Worm (Caenorhabditis elegans) whole organism, L4 larva: ENCODE data around the gene B0280.11.

Source experiments
- F37D6.2 ChIP-seq: sonication (generic microtip); optimal IDR thresholded peaks from 2 replicates; lab custom pipeline; 2016; ENCODE audit warnings: mild to moderate bottlenecking, missing genetic modification characterization, missing compliant biosample characterization
- F49E8.2 ChIP-seq: sonication (generic microtip); optimal IDR thresholded peaks from 2 replicates; lab custom pipeline; 2016; ENCODE audit warnings: missing compliant biosample characterization, mild to moderate bottlenecking, missing genetic modification characterization, borderline replicate concordance
- T20F7.1 ChIP-seq: fragments of 200-800 bp; sonication (Bioruptor generic); optimal IDR thresholded peaks from 2 replicates; lab custom pipeline; 2018; ENCODE audit warnings: mild to moderate bottlenecking, missing genetic modification characterization, missing compliant biosample characterization
- Y5F2A.4 ChIP-seq: fragments of 200-800 bp; sonication (Bioruptor generic); optimal IDR thresholded peaks from 2 replicates; lab custom pipeline; 2018; ENCODE audit warnings: mild to moderate bottlenecking, missing genetic modification characterization, missing compliant biosample characterization
- ZK337.2 ChIP-seq: fragments of 200-800 bp; sonication (Bioruptor generic); IDR thresholded peaks from 2 replicates; pipeline ENCODE4 v1.3.6; 2022; ENCODE audit warnings: missing genetic modification reagents, missing genetic modification characterization, missing compliant biosample characterization
- aha-1 ChIP-seq: fragments of 150-350 bp; peaks from one replicate; lab custom pipeline; 2014; ENCODE audit warnings: missing biosample characterization, missing genetic modification characterization
- arid-1 ChIP-seq: fragments of 200-800 bp; sonication (Bioruptor generic); conservative IDR thresholded peaks from 2 replicates; pipeline ENCODE4 v1.3.6; 2022; ENCODE audit warnings: missing genetic modification reagents, missing genetic modification characterization, missing compliant biosample characterization
- attf-4 ChIP-seq: sonication (generic microtip); optimal IDR thresholded peaks from 3 replicates; lab custom pipeline; 2017; ENCODE audit warnings: missing biosample characterization, missing genetic modification characterization
- ceh-20 ChIP-seq: fragments of 200-800 bp; sonication (Bioruptor generic); IDR thresholded peaks from 2 replicates; pipeline ENCODE4 v1.3.6; 2022; ENCODE audit warnings: missing genetic modification reagents, missing genetic modification characterization, missing compliant biosample characterization
- ceh-44 ChIP-seq: fragments of 200-800 bp; sonication (Bioruptor generic); IDR thresholded peaks from 2 replicates; pipeline ENCODE4 v1.3.6; 2022; ENCODE audit warnings: missing genetic modification reagents, missing genetic modification characterization, missing compliant biosample characterization
- daf-16 ChIP-seq, 3 experiments: sonication (generic microtip); optimal IDR thresholded peaks; 2 replicates each; lab custom pipeline; 2016 to 2017; ENCODE audit warnings: missing genetic modification characterization in 3 of 3, missing genetic modification reagents in 3 of 3, mild to moderate bottlenecking in 2 of 3, missing compliant biosample characterization in 2 of 3, missing biosample characterization in 1 of 3, moderate library complexity in 1 of 3
- daf-8 ChIP-seq: fragments of 200-800 bp; sonication (Bioruptor generic); IDR thresholded peaks from 2 replicates; pipeline ENCODE4 v1.3.6; 2022; ENCODE audit warnings: missing genetic modification characterization, missing compliant biosample characterization
- dmd-9 ChIP-seq: fragments of 200-800 bp; sonication (Bioruptor generic); IDR thresholded peaks from 2 replicates; pipeline ENCODE4 v1.3.6; 2022; ENCODE audit warnings: missing genetic modification reagents, missing genetic modification characterization, missing compliant biosample characterization
- dpl-1 ChIP-seq: fragments of 150-350 bp; optimal IDR thresholded peaks from 2 replicates; lab custom pipeline; 2014; ENCODE audit warnings: missing biosample characterization, missing genetic modification reagents, missing genetic modification characterization
- dve-1 ChIP-seq: sonication (generic microtip); optimal IDR thresholded peaks from 2 replicates; lab custom pipeline; 2017; ENCODE audit warnings: antibody characterized with exemption, mild to moderate bottlenecking, missing genetic modification characterization, missing compliant biosample characterization; ENCODE audit not compliant: insufficient read depth
- fos-1 ChIP-seq: fragments of 150-350 bp; optimal IDR thresholded peaks from 2 replicates; lab custom pipeline; 2014; ENCODE audit warnings: missing biosample characterization, missing genetic modification characterization
- gei-8 ChIP-seq: fragments of 200-800 bp; sonication (Bioruptor generic); optimal IDR thresholded peaks from 2 replicates; lab custom pipeline; 2018; ENCODE audit warnings: mild to moderate bottlenecking, missing genetic modification characterization, missing compliant biosample characterization
- hif-1 ChIP-seq, 2 experiments: sonication (generic microtip); optimal IDR thresholded peaks; 2 replicates each; lab custom pipeline; 2016 to 2017; ENCODE audit warnings: missing compliant biosample characterization in 2 of 2, missing genetic modification characterization in 2 of 2, missing genetic modification reagents in 2 of 2, missing genotype in 2 of 2, mild to moderate bottlenecking in 1 of 2
- hlh-11 ChIP-seq: fragments of 200-800 bp; sonication (Bioruptor generic); optimal IDR thresholded peaks from 2 replicates; lab custom pipeline; 2018; ENCODE audit warnings: mild to moderate bottlenecking, missing genetic modification characterization, missing compliant biosample characterization
- hlh-30 ChIP-seq: sonication (generic microtip); optimal IDR thresholded peaks from 2 replicates; lab custom pipeline; 2017; ENCODE audit warnings: antibody characterized with exemption, mild to moderate bottlenecking, missing genetic modification characterization, missing compliant biosample characterization; ENCODE audit not compliant: insufficient read depth
- jun-1 ChIP-seq: fragments of 150-350 bp; optimal IDR thresholded peaks from 2 replicates; lab custom pipeline; 2014; ENCODE audit warnings: missing biosample characterization, missing genetic modification reagents, missing genetic modification characterization
- lin-1 ChIP-seq: fragments of 200-800 bp; sonication (Bioruptor generic); IDR thresholded peaks from 2 replicates; pipeline ENCODE4 v1.3.6; 2022; ENCODE audit warnings: missing genetic modification reagents, missing genetic modification characterization, missing compliant biosample characterization
- lin-13 ChIP-seq: fragments of 150-350 bp; optimal IDR thresholded peaks from 2 replicates; lab custom pipeline; 2014; ENCODE audit warnings: missing biosample characterization, missing genetic modification reagents, missing genetic modification characterization
- lin-15B ChIP-seq: fragments of 150-350 bp; sonication (generic microtip); optimal IDR thresholded peaks from 3 replicates; lab custom pipeline; 2014; ENCODE audit warnings: missing biosample characterization, missing genetic modification characterization
- lir-3 ChIP-seq: sonication (generic microtip); optimal IDR thresholded peaks from 2 replicates; lab custom pipeline; 2016; ENCODE audit warnings: mild to moderate bottlenecking, missing genetic modification characterization, missing compliant biosample characterization
- lsy-2 ChIP-seq, 2 experiments: fragments of 150-350 bp in 1 of 2; sonication (generic microtip) in 1 of 2; optimal IDR thresholded peaks; 2 replicates each; lab custom pipeline; 2014 to 2017; ENCODE audit warnings: missing biosample characterization in 2 of 2, missing genetic modification characterization in 2 of 2
- mdl-1 ChIP-seq, 2 experiments: fragments of 150-350 bp in 1 of 2; sonication (generic microtip) in 1 of 2; optimal IDR thresholded peaks; 2 replicates each; lab custom pipeline; 2014 to 2017; ENCODE audit warnings: missing biosample characterization in 2 of 2, missing genetic modification characterization in 2 of 2
- mep-1 ChIP-seq: fragments of 150-350 bp; sonication (generic microtip); optimal IDR thresholded peaks from 3 replicates; lab custom pipeline; 2014; ENCODE audit warnings: missing biosample characterization, missing genetic modification characterization
- nhr-10 ChIP-seq: fragments of 150-350 bp; optimal IDR thresholded peaks from 2 replicates; lab custom pipeline; 2014; ENCODE audit warnings: missing biosample characterization, missing genetic modification characterization
- nhr-11 ChIP-seq: fragments of 150-350 bp; optimal IDR thresholded peaks from 2 replicates; lab custom pipeline; 2014; ENCODE audit warnings: missing biosample characterization, missing genetic modification characterization
- nhr-111 ChIP-seq: fragments of 200-800 bp; sonication (Bioruptor generic); optimal IDR thresholded peaks from 2 replicates; lab custom pipeline; 2018; ENCODE audit warnings: mild to moderate bottlenecking, missing genetic modification characterization, missing compliant biosample characterization
- nhr-28 ChIP-seq: fragments of 150-350 bp; optimal IDR thresholded peaks from 2 replicates; lab custom pipeline; 2014; ENCODE audit warnings: missing biosample characterization, missing genetic modification characterization
- nhr-41 ChIP-seq: fragments of 200-800 bp; sonication (Bioruptor generic); IDR thresholded peaks from 2 replicates; pipeline ENCODE4 v1.3.6; 2022; ENCODE audit warnings: missing genetic modification reagents, missing genetic modification characterization, missing compliant biosample characterization
- nhr-48 ChIP-seq: sonication (generic microtip); optimal IDR thresholded peaks from 2 replicates; lab custom pipeline; 2016; ENCODE audit warnings: mild to moderate bottlenecking, missing genetic modification characterization, missing compliant biosample characterization
- nhr-6 ChIP-seq: fragments of 150-350 bp; optimal IDR thresholded peaks from 2 replicates; lab custom pipeline; 2014; ENCODE audit warnings: missing biosample characterization, missing genetic modification characterization
- nhr-76 ChIP-seq: fragments of 150-350 bp; optimal IDR thresholded peaks from 2 replicates; lab custom pipeline; 2014; ENCODE audit warnings: missing biosample characterization, missing genetic modification characterization
- nhr-77 ChIP-seq: fragments of 150-350 bp; optimal IDR thresholded peaks from 2 replicates; lab custom pipeline; 2014; ENCODE audit warnings: missing biosample characterization, missing genetic modification characterization
- pqm-1 ChIP-seq: sonication (generic microtip); optimal IDR thresholded peaks from 2 replicates; lab custom pipeline; 2017; ENCODE audit warnings: missing biosample characterization, missing genetic modification characterization
- rbr-2 ChIP-seq: sonication (generic microtip); optimal IDR thresholded peaks from 2 replicates; lab custom pipeline; 2016; ENCODE audit warnings: missing genotype, missing genetic modification characterization, missing compliant biosample characterization
- snpc-1.2 ChIP-seq: fragments of 200-800 bp; sonication (Bioruptor generic); IDR thresholded peaks from 2 replicates; pipeline ENCODE4 v1.3.6; 2022; ENCODE audit warnings: missing genetic modification reagents, missing genetic modification characterization, missing compliant biosample characterization
- snpc-4 ChIP-seq: fragments of 150-350 bp; optimal IDR thresholded peaks from 2 replicates; lab custom pipeline; 2014; ENCODE audit warnings: missing biosample characterization, missing genetic modification characterization
- spr-1 ChIP-seq: sonication (generic microtip); optimal IDR thresholded peaks from 2 replicates; lab custom pipeline; 2016; ENCODE audit warnings: mild to moderate bottlenecking, missing genetic modification characterization, missing compliant biosample characterization
- spr-3 ChIP-seq: fragments of 200-800 bp; sonication (Bioruptor generic); optimal IDR thresholded peaks from 2 replicates; lab custom pipeline; 2018; ENCODE audit warnings: mild to moderate bottlenecking, missing genetic modification characterization, missing compliant biosample characterization
- unc-62 ChIP-seq, 3 experiments: fragments of 150-350 bp in 1 of 3; sonication (generic microtip); optimal IDR thresholded peaks in 2 of 3; peaks in 1 of 3; 1 replicate in 1 of 3; 2 replicates in 2 of 3; lab custom pipeline; 2014 to 2017; ENCODE audit warnings: missing biosample characterization in 3 of 3, missing genetic modification characterization in 3 of 3, missing genetic modification reagents in 3 of 3, missing genotype in 1 of 3
- zag-1 ChIP-seq: fragments of 150-350 bp; optimal IDR thresholded peaks from 2 replicates; lab custom pipeline; 2014; ENCODE audit warnings: missing biosample characterization, missing genetic modification characterization
- zfp-3 ChIP-seq: fragments of 200-800 bp; sonication (Bioruptor generic); conservative IDR thresholded peaks from 2 replicates; pipeline ENCODE4 v1.3.6; 2022; ENCODE audit warnings: missing genetic modification reagents, missing genetic modification characterization, missing compliant biosample characterization
- zip-2 ChIP-seq: fragments of 150-350 bp; optimal IDR thresholded peaks from 2 replicates; lab custom pipeline; 2014; ENCODE audit warnings: missing biosample characterization, missing genetic modification characterization
- ztf-11 ChIP-seq: fragments of 150-350 bp; optimal IDR thresholded peaks from 2 replicates; lab custom pipeline; 2014; ENCODE audit warnings: missing biosample characterization, missing genetic modification characterization
- ztf-7 ChIP-seq: fragments of 150-350 bp; optimal IDR thresholded peaks from 2 replicates; lab custom pipeline; 2014; ENCODE audit warnings: missing biosample characterization, missing genetic modification characterization

The B0280.11 gene

DNA sequence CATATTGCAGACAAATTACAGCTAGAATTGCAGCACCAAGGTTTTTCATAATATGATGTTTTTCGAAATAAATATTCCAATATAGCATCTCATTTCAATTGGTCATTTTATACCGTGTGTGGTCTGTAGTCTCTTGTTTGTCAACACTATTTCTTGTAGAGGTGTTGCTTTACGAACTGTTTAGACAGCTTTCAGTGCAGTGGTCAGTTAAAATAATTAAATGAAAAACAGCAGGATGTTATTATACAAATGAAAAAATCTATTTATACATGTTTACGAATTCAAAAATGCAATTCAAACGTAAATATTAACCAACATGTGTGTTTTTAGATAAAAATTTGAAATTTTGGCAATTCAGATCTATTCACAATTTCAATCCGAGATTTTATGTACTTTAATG is 26.3 kb downstream of the B0280.11 start, which contains the start of gene B0280.7:
Gene B0280.7, minus strand, starts transcription at position 101 of the 400 bp plus-strand sequence.
- no peak for TF ChIP-seq pqm-1 (tag; lab: Kevin White, UChicago)
- no peak for TF ChIP-seq gei-8
- no peak for TF ChIP-seq attf-4 (tag; lab: Kevin White, UChicago)
- TF ChIP-seq snpc-1.2: no peak
- TF ChIP-seq dmd-9 (GFP tag; lab: Robert Waterston, UW): no peak
- TF ChIP-seq arid-1 (GFP tag; lab: Robert Waterston, UW): no peak
- TF ChIP-seq jun-1 (tag; lab: Kevin White, UChicago): no peak
- no peak for TF ChIP-seq rbr-2 (tag; lab: Kevin White, UChicago)
- TF ChIP-seq snpc-4 (tag; lab: Kevin White, UChicago): no peak

ce11 chrIII:7107965-7108364 is 30.1 kb downstream of the B0280.11 start, which contains the start of gene odd-1:
Gene odd-1, plus strand, starts transcription at chrIII:7108313.
- TF ChIP-seq nhr-48 (no peak), ZK337.2 (GFP tag; lab: Robert Waterston, UW) (no peak), nhr-41 (GFP tag; lab: Robert Waterston, UW) (no peak), hlh-30 (no peak), nhr-28 (tag; lab: Kevin White, UChicago) (peak; percentile 30), daf-16 (GFP tag; optimal IDR thresholded peaks at IDR 0.05; lab: Kevin White, UChicago) (no peak), daf-16 (tag; optimal IDR thresholded peaks at IDR 0.05; lab: Kevin White, UChicago) (peak; percentile 49), hif-1 (tag; optimal IDR thresholded peaks at IDR 0.05; lab: Kevin White, UChicago) (no peak), lin-1 (GFP tag; lab: Robert Waterston, UW) (no peak), F37D6.2 (tag; lab: Kevin White, UChicago) (no peak), T20F7.1 (no peak), spr-3 (GFP tag; lab: Kevin White, UChicago) (no peak), nhr-76 (tag; lab: Kevin White, UChicago) (no peak), nhr-11 (no peak), ceh-20 (GFP tag; lab: Robert Waterston, UW) (no peak), dpl-1 (no peak), lin-15B (no peak), pqm-1 (tag; lab: Kevin White, UChicago) (peak; percentile 77), daf-8 (GFP tag; lab: Robert Waterston, UW) (no peak), nhr-6 (tag; lab: Kevin White, UChicago) (no peak), dmd-9 (GFP tag; lab: Robert Waterston, UW) (no peak), fos-1 (tag; lab: Kevin White, UChicago) (no peak), Y5F2A.4 (no peak), lsy-2 (tag; optimal IDR thresholded peaks at IDR 0.05; lab: Kevin White, UChicago) (no peak), ztf-7 (tag; lab: Kevin White, UChicago) (no peak), zfp-3 (no peak), nhr-111 (GFP tag; lab: Kevin White, UChicago) (no peak), ztf-11 (tag; lab: Kevin White, UChicago) (no peak), lin-13 (no peak), jun-1 (tag; lab: Kevin White, UChicago) (no peak), spr-1 (tag; lab: Kevin White, UChicago) (no peak), unc-62 (GFP tag; optimal IDR thresholded peaks at IDR 0.05 in 1 of 2; lab: Kevin White, UChicago) (no peak), unc-62 (tag; optimal IDR thresholded peaks at IDR 0.05; lab: Kevin White, UChicago) (no peak), zip-2 (tag; lab: Kevin White, UChicago) (no peak), snpc-1.2 (no peak), mep-1 (no peak), zag-1 (tag; lab: Kevin White, UChicago) (no peak), nhr-10 (tag; lab: Kevin White, UChicago) (no peak), ceh-44 (GFP tag; lab: Robert Waterston, UW) (no peak), aha-1 (tag; lab: Kevin White, UChicago) (peak; percentile 82), dve-1 (tag; lab: Kevin White, UChicago) (peak; percentile 33), lir-3 (tag; lab: Kevin White, UChicago) (no peak), mdl-1 (tag; optimal IDR thresholded peaks at IDR 0.05; lab: Kevin White, UChicago) (no peak), hlh-11 (peak; percentile 9), F49E8.2 (tag; lab: Kevin White, UChicago) (no peak), snpc-4 (tag; lab: Kevin White, UChicago) (no peak), nhr-77 (no peak)
